Worm (Caenorhabditis elegans): ENCODE measurements around the gene hlh-11.

ce11 chrIII:9631117-9631655, 11.7 kb downstream of the hlh-11 start, which contains the start of gene ubc-7:
- TF ChIP-seq elt-1 (tag; optimal IDR thresholded peaks at IDR 0.05; ENCODE audit: borderline replicate concordance, insufficient read depth) (no peak), nhr-76 (tag; optimal IDR thresholded peaks at IDR 0.05) (no peak), unc-39 (tag; optimal IDR thresholded peaks at IDR 0.05) (no peak), blmp-1 (tag; optimal IDR thresholded peaks at IDR 0.05) (peak; percentile 85), mep-1 (tag; optimal IDR thresholded peaks at IDR 0.05) (peak; percentile 75), snpc-4 (tag; optimal IDR thresholded peaks at IDR 0.05) (no peak), unc-62 (GFP tag; optimal IDR thresholded peaks at IDR 0.05) (no peak), ces-1 (GFP tag; optimal IDR thresholded peaks at IDR 0.05) (peak; percentile 67), nhr-12 (tag; optimal IDR thresholded peaks at IDR 0.05) (no peak)

Data from whole organism, mixed stage, embryonic.